Fruit fly (Drosophila melanogaster): ENCODE measurements around the gene loj.

- TF ChIP-seq CG8478 (optimal IDR thresholded peaks at IDR 0.05), result no peak
- peak in 1 of 2 experiments; percentile 54 for TF ChIP-seq CTCF (optimal IDR thresholded peaks at IDR 0.05)
Measured at dm6 chr3L:6071454-6072189, 23.2 kb upstream of the loj start, which contains the start of gene CG6602.
